Fruit fly (Drosophila melanogaster) whole organism, embryonic: ENCODE data around the gene CG5810.

Experiments
- ATbp ChIP-seq: fragments of 200-800 bp; sonication (Bioruptor generic); optimal IDR thresholded peaks from 2 replicates; lab custom pipeline; 2017; ENCODE audit warnings: missing biosample characterization, mild to moderate bottlenecking, missing genetic modification characterization, missing genetic modification reagents
- Atf-2 ChIP-seq: fragments of 200-800 bp; sonication (Bioruptor generic); optimal IDR thresholded peaks from 2 replicates; lab custom pipeline; 2016; ENCODE audit warnings: missing biosample characterization, missing genetic modification characterization
- Atf3 ChIP-seq: fragments of 200-800 bp; sonication (Bioruptor generic); optimal IDR thresholded peaks from 3 replicates; lab custom pipeline; 2016; ENCODE audit warnings: missing biosample characterization, missing genetic modification characterization
- Bteb2 ChIP-seq: fragments of 200-800 bp; sonication (Bioruptor generic); optimal IDR thresholded peaks from 2 replicates; lab custom pipeline; 2016; ENCODE audit warnings: missing biosample characterization, missing genetic modification characterization
- CG11398 ChIP-seq: fragments of 200-800 bp; sonication (Bioruptor generic); optimal IDR thresholded peaks from 2 replicates; lab custom pipeline; 2016; ENCODE audit warnings: missing biosample characterization, missing genetic modification characterization
- CG11696 ChIP-seq: fragments of 200-800 bp; sonication (Bioruptor generic); IDR thresholded peaks from 2 replicates; pipeline ENCODE4 v1.3.6; 2022; ENCODE audit warnings: missing biosample characterization, missing genetic modification characterization
- CG14860 ChIP-seq: fragments of 200-800 bp; sonication (Bioruptor generic); IDR thresholded peaks from 3 replicates; pipeline ENCODE4 v1.3.6; 2022; ENCODE audit warnings: missing biosample characterization, missing genetic modification characterization; ENCODE audit not compliant: partially characterized antibody
- CG15011 ChIP-seq: fragments of 200-800 bp; sonication (Bioruptor generic); optimal IDR thresholded peaks from 3 replicates; lab custom pipeline; 2018; ENCODE audit warnings: missing biosample characterization, mild to moderate bottlenecking, missing genetic modification characterization
- CG1603 ChIP-seq: fragments of 200-800 bp; sonication (Bioruptor generic); optimal IDR thresholded peaks from 2 replicates; lab custom pipeline; 2019; ENCODE audit warnings: missing biosample characterization, mild to moderate bottlenecking, missing genetic modification characterization, moderate library complexity
- CG17568 ChIP-seq: fragments of 200-800 bp; sonication (Bioruptor generic); optimal IDR thresholded peaks from 2 replicates; lab custom pipeline; 2018; ENCODE audit warnings: missing biosample characterization, mild to moderate bottlenecking, missing genetic modification characterization, moderate library complexity
- CG18599 ChIP-seq: fragments of 200-800 bp; sonication (Bioruptor generic); optimal IDR thresholded peaks from 3 replicates; lab custom pipeline; 2017; ENCODE audit warnings: missing biosample characterization, missing genetic modification characterization, mild to moderate bottlenecking, moderate library complexity, missing genetic modification reagents
- CG4730 ChIP-seq: fragments of 200-800 bp; sonication (Bioruptor generic); IDR thresholded peaks from 2 replicates; pipeline ENCODE4 v1.3.6; 2022; ENCODE audit warnings: missing biosample characterization, missing genetic modification characterization
- CG5180 ChIP-seq: fragments of 200-800 bp; sonication (Bioruptor generic); optimal IDR thresholded peaks from 3 replicates; lab custom pipeline; 2017; ENCODE audit warnings: missing biosample characterization, missing genetic modification characterization, mild to moderate bottlenecking, moderate library complexity, missing genetic modification reagents
- CG6175 ChIP-seq: fragments of 200-800 bp; sonication (Bioruptor generic); IDR thresholded peaks from 3 replicates; pipeline ENCODE4 v1.3.6; 2022; ENCODE audit warnings: missing biosample characterization, missing genetic modification characterization
- CG7556 ChIP-seq: fragments of 200-800 bp; sonication (Bioruptor generic); optimal IDR thresholded peaks from 2 replicates; lab custom pipeline; 2017; ENCODE audit warnings: missing biosample characterization, mild to moderate bottlenecking, missing genetic modification characterization
- D19B ChIP-seq: fragments of 200-800 bp; sonication (Bioruptor generic); optimal IDR thresholded peaks from 2 replicates; lab custom pipeline; 2017; ENCODE audit warnings: missing biosample characterization, mild to moderate bottlenecking, missing genetic modification characterization
- Dad ChIP-seq: fragments of 200-800 bp; sonication (Bioruptor generic); optimal IDR thresholded peaks from 3 replicates; lab custom pipeline; 2016; ENCODE audit warnings: missing biosample characterization, missing genetic modification characterization
- Dek ChIP-seq: fragments of 200-800 bp; sonication (Bioruptor generic); optimal IDR thresholded peaks from 3 replicates; lab custom pipeline; 2019; ENCODE audit warnings: missing biosample characterization, mild to moderate bottlenecking, missing genetic modification characterization, moderate library complexity
- ERR ChIP-seq: fragments of 200-800 bp; sonication (Bioruptor generic); optimal IDR thresholded peaks from 2 replicates; lab custom pipeline; 2016; ENCODE audit warnings: missing biosample characterization, missing genetic modification characterization
- H15 ChIP-seq: fragments of 200-800 bp; sonication (Bioruptor generic); IDR thresholded peaks from 3 replicates; pipeline ENCODE4 v1.3.6; 2022; ENCODE audit warnings: missing biosample characterization, missing genetic modification characterization
- Hr3 ChIP-seq: fragments of 200-800 bp; sonication (Bioruptor generic); optimal IDR thresholded peaks from 3 replicates; lab custom pipeline; 2016; ENCODE audit warnings: missing biosample characterization, missing genetic modification characterization
- MBD-R2 ChIP-seq: fragments of 200-800 bp; sonication (Bioruptor generic); IDR thresholded peaks from 2 replicates; pipeline ENCODE4 v1.3.6; 2022; ENCODE audit warnings: missing biosample characterization, missing genetic modification characterization
- Max ChIP-seq: fragments of 200-800 bp; sonication (Bioruptor generic); optimal IDR thresholded peaks from 2 replicates; lab custom pipeline; 2016; ENCODE audit warnings: missing biosample characterization, mild to moderate bottlenecking, missing genetic modification characterization
- Nf-YB ChIP-seq: fragments of 200-800 bp; sonication (Bioruptor generic); optimal IDR thresholded peaks from 3 replicates; lab custom pipeline; 2019; ENCODE audit warnings: missing biosample characterization, mild to moderate bottlenecking, missing genetic modification characterization, moderate library complexity
- Poxn ChIP-seq: fragments of 200-800 bp; sonication (Bioruptor generic); IDR thresholded peaks from 2 replicates; pipeline ENCODE4 v1.3.6; 2022; ENCODE audit warnings: missing biosample characterization, missing genetic modification characterization
- Rfx ChIP-seq: fragments of 200-800 bp; sonication (Bioruptor generic); IDR thresholded peaks from 2 replicates; pipeline ENCODE4 v1.3.6; 2022; ENCODE audit warnings: missing biosample characterization, missing genetic modification characterization
- Scr ChIP-seq: fragments of 200-800 bp; sonication (Bioruptor generic); IDR thresholded peaks from 2 replicates; pipeline ENCODE4 v1.3.6; 2022; ENCODE audit warnings: missing biosample characterization, missing genetic modification characterization; ENCODE audit not compliant: partially characterized antibody
- Tbp ChIP-seq: fragments of >200 bp; optimal IDR thresholded peaks from 2 replicates; lab custom pipeline; 2018; ENCODE audit warnings: missing biosample characterization, missing genetic modification characterization
- Xbp1 ChIP-seq: fragments of 200-800 bp; sonication (Bioruptor generic); optimal IDR thresholded peaks from 3 replicates; lab custom pipeline; 2016; ENCODE audit warnings: missing biosample characterization, mild to moderate bottlenecking, missing genetic modification characterization
- ab ChIP-seq: fragments of 200-800 bp; sonication (Bioruptor generic); optimal IDR thresholded peaks from 2 replicates; lab custom pipeline; 2016; ENCODE audit warnings: missing biosample characterization, missing genetic modification characterization
- cato ChIP-seq: fragments of 200-800 bp; sonication (Bioruptor generic); optimal IDR thresholded peaks from 2 replicates; lab custom pipeline; 2016; ENCODE audit warnings: missing biosample characterization, missing genetic modification characterization, borderline replicate concordance
- dpn ChIP-seq, 2 experiments: fragments of 200-800 bp; sonication (Bioruptor generic); optimal IDR thresholded peaks; 3 replicates each; lab custom pipeline; 2016; ENCODE audit warnings: missing biosample characterization in 2 of 2, missing genetic modification characterization in 2 of 2
- dysf ChIP-seq: fragments of 200-800 bp; sonication (Bioruptor generic); IDR thresholded peaks from 3 replicates; pipeline ENCODE4 v1.3.6; 2022; ENCODE audit warnings: missing biosample characterization, missing genetic modification characterization
- emc ChIP-seq: fragments of 200-800 bp; sonication (Bioruptor generic); optimal IDR thresholded peaks from 2 replicates; lab custom pipeline; 2016; ENCODE audit warnings: missing biosample characterization, missing genetic modification characterization
- esg ChIP-seq: fragments of 200-800 bp; sonication (Bioruptor generic); conservative IDR thresholded peaks from 2 replicates; pipeline ENCODE4 v1.3.6; 2022; ENCODE audit warnings: missing biosample characterization, missing genetic modification characterization
- fd3F ChIP-seq: fragments of 200-800 bp; sonication (Bioruptor generic); optimal IDR thresholded peaks from 2 replicates; lab custom pipeline; 2018; ENCODE audit warnings: missing biosample characterization, mild to moderate bottlenecking, missing genetic modification characterization, moderate library complexity
- grau ChIP-seq: fragments of 200-800 bp; optimal IDR thresholded peaks from 3 replicates; lab custom pipeline; 2019; ENCODE audit warnings: missing biosample characterization, mild to moderate bottlenecking, missing genetic modification characterization, moderate library complexity
- lov ChIP-seq, 2 experiments: fragments of 200-800 bp in 1 of 2; fragments of >200 bp in 1 of 2; sonication (Bioruptor generic) in 1 of 2; IDR thresholded peaks in 1 of 2; optimal IDR thresholded peaks in 1 of 2; 2 replicates in 1 of 2; 3 replicates in 1 of 2; pipeline versions ENCODE4 v1.3.6 to Lab custom; 2017 to 2022; ENCODE audit warnings: missing biosample characterization in 1 of 2, missing genetic modification characterization in 1 of 2
- nau ChIP-seq: fragments of 200-800 bp; sonication (Bioruptor generic); optimal IDR thresholded peaks from 3 replicates; lab custom pipeline; 2017; ENCODE audit warnings: missing biosample characterization, mild to moderate bottlenecking, missing genetic modification characterization, missing genetic modification reagents
- nerfin-2 ChIP-seq: fragments of 200-800 bp; sonication (Bioruptor generic); IDR thresholded peaks from 2 replicates; pipeline ENCODE4 v1.3.6; 2022; ENCODE audit warnings: missing biosample characterization, missing genetic modification characterization; ENCODE audit not compliant: partially characterized antibody
- pzg ChIP-seq: fragments of 200-800 bp; sonication (Bioruptor generic); optimal IDR thresholded peaks from 3 replicates; lab custom pipeline; 2018; ENCODE audit warnings: missing biosample characterization, mild to moderate bottlenecking, missing genetic modification characterization, moderate library complexity
- row ChIP-seq: fragments of 200-800 bp; sonication (Bioruptor generic); IDR thresholded peaks from 3 replicates; pipeline ENCODE4 v1.3.6; 2022; ENCODE audit warnings: missing biosample characterization, missing genetic modification characterization
- sc ChIP-seq, 3 experiments: fragments of >200 bp in 2 of 3; fragments of 200-800 bp in 1 of 3; sonication (Bioruptor generic) in 1 of 3; optimal IDR thresholded peaks; 2 replicates in 2 of 3; 3 replicates in 1 of 3; lab custom pipeline; 2017; ENCODE audit warnings: mild to moderate bottlenecking in 1 of 3, missing biosample characterization in 1 of 3, missing genetic modification characterization in 1 of 3, missing genetic modification reagents in 1 of 3
- sim ChIP-seq: fragments of 200-800 bp; sonication (Bioruptor generic); IDR thresholded peaks from 2 replicates; pipeline ENCODE4 v1.3.6; 2022; ENCODE audit warnings: missing biosample characterization, missing genetic modification characterization
- so ChIP-seq: fragments of 200-800 bp; sonication (Bioruptor generic); IDR thresholded peaks from 3 replicates; pipeline ENCODE4 v1.3.6; 2022; ENCODE audit warnings: missing biosample characterization, missing genetic modification characterization
- yki ChIP-seq: fragments of >200 bp; optimal IDR thresholded peaks from 3 replicates; lab custom pipeline; 2018
- zen2 ChIP-seq: fragments of 200-800 bp; sonication (Bioruptor generic); IDR thresholded peaks from 3 replicates; pipeline ENCODE4 v1.3.6; 2022; ENCODE audit warnings: missing biosample characterization, missing genetic modification characterization; ENCODE audit not compliant: partially characterized antibody

The CG5810 gene

DNA sequence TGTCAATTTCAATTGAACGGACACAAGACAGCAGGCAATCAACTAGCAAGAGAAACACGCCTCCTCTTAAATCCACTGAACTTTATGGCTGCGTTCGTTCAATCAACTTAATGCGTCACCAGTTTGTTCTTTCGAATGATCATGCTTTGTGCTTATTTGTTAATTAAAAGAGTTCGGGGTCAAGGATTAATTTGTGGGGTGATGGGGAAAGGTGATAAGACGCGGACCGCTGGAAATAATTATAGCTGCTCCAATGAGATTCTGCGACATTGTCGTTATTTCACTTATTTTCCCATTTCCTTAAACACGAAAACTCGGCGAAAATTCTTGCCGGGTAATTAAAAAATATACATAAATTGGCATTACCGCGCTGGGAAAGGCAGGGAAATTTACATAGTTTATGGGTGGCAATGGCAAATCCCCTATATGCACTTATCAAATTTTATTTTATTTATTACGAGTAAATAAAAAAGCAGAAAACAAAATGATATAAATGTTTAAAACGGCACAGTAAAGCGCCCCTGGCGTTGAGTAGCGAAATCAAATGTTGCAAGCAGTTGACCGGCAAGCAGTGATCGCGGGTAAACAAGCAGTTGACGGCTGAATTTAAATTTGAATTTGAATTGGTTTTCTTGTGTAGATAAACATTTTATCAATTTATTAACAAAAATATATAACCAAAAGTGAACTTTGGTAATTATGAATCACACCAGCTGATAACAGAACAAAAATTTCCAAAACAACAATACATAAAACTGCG is 21.0 kb downstream of the CG5810 start (continued):
- TF ChIP-seq ATbp (GFP tag; lab: Kevin White, UChicago): peak; percentile 60
- TF ChIP-seq dpn (GFP tag; optimal IDR thresholded peaks at IDR 0.05; lab: Kevin White, UChicago): peak; percentile 78 to 79
- TF ChIP-seq sc (optimal IDR thresholded peaks at IDR 0.05; lab: Kevin White, UChicago): no peak
- TF ChIP-seq sc (GFP tag; optimal IDR thresholded peaks at IDR 0.05; lab: Kevin White, UChicago): peak; percentile 50
- 0 out of 2 replicates have a peak, but pooled peaks have one; percentile 22 for TF ChIP-seq CG11696 (GFP tag; lab: Robert Waterston, UW)
- TF ChIP-seq yki (lab: Kevin White, UChicago): no peak
- TF ChIP-seq CG6175 (GFP tag; lab: Robert Waterston, UW): no peak
- TF ChIP-seq Xbp1: peak; percentile 87
- TF ChIP-seq nau (GFP tag; lab: Kevin White, UChicago): peak; percentile 40
- peak; percentile 39 for TF ChIP-seq CG17568
- peak; percentile 30 for TF ChIP-seq Atf-2 (GFP tag; lab: Kevin White, UChicago)
- TF ChIP-seq Scr (GFP tag; lab: Robert Waterston, UW): peak; percentile 36; the same call in 1 of the 2 replicates
- TF ChIP-seq row (GFP tag; lab: Robert Waterston, UW): peak; percentile 35; the same call in 1 of the 3 replicates
- peak; percentile 44; the same call in 1 of the 2 replicates for TF ChIP-seq nerfin-2 (GFP tag; lab: Robert Waterston, UW)
- peak; percentile 32 for TF ChIP-seq pzg (GFP tag; lab: Kevin White, UChicago)
- peak; percentile 31 for TF ChIP-seq Nf-YB
- no peak for TF ChIP-seq zen2 (GFP tag; lab: Robert Waterston, UW)
- peak; percentile 36 for TF ChIP-seq D19B (GFP tag; lab: Kevin White, UChicago)
- TF ChIP-seq Tbp (GFP tag; lab: Kevin White, UChicago): no peak
- peak; percentile 73 for TF ChIP-seq H15 (GFP tag; lab: Robert Waterston, UW)
- no peak for TF ChIP-seq CG4730 (GFP tag; lab: Robert Waterston, UW)
- TF ChIP-seq Rfx: peak; percentile 90
- peak; percentile 4 for TF ChIP-seq fd3F
- no peak for TF ChIP-seq CG7556 (GFP tag; lab: Kevin White, UChicago)
- TF ChIP-seq CG14860: no peak
- TF ChIP-seq CG5180 (GFP tag; lab: Kevin White, UChicago): peak; percentile 59
- no peak for TF ChIP-seq sim (GFP tag; lab: Robert Waterston, UW)
- peak; percentile 44 for TF ChIP-seq CG15011 (GFP tag; lab: Kevin White, UChicago)
- peak; percentile 65 for TF ChIP-seq CG11398
- peak; percentile 79; the same call in 2 of the 3 replicates for TF ChIP-seq so (GFP tag; lab: Robert Waterston, UW)
- peak; percentile 73 for TF ChIP-seq dysf
- TF ChIP-seq CG18599 (GFP tag; lab: Kevin White, UChicago): peak; percentile 1
- peak; percentile 24 for TF ChIP-seq ab (GFP tag; lab: Kevin White, UChicago)
- TF ChIP-seq lov (optimal IDR thresholded peaks at IDR 0.05; lab: Kevin White, UChicago): no peak
- no peak for TF ChIP-seq lov (GFP tag; IDR thresholded peaks at IDR 0.05; lab: Robert Waterston, UW)
- TF ChIP-seq Hr3: peak; percentile 77
- peak; percentile 76 for TF ChIP-seq Max (GFP tag; lab: Kevin White, UChicago)
- TF ChIP-seq Dad: peak; percentile 78
- no peak for TF ChIP-seq Poxn (GFP tag; lab: Robert Waterston, UW)
- TF ChIP-seq cato (GFP tag; lab: Kevin White, UChicago): peak; percentile 62
- peak; percentile 68 for TF ChIP-seq Atf3 (GFP tag; lab: Kevin White, UChicago)
- peak; percentile 27; the same call in 1 of the 2 replicates for TF ChIP-seq esg
- TF ChIP-seq Dek (tag; lab: Kevin White, UChicago): peak; percentile 80
- peak; percentile 59 for TF ChIP-seq Bteb2 (GFP tag; lab: Kevin White, UChicago)
- peak; percentile 78 for TF ChIP-seq CG1603 (tag; lab: Kevin White, UChicago)
- TF ChIP-seq ERR: peak; percentile 37
- TF ChIP-seq emc: peak; percentile 71
- TF ChIP-seq grau (tag; lab: Kevin White, UChicago): peak; percentile 64
- 0 out of 2 replicates have a peak, but pooled peaks have one; percentile 20 for TF ChIP-seq MBD-R2 (GFP tag; lab: Robert Waterston, UW)
